Worm (Caenorhabditis elegans) whole organism, young adult: ENCODE measurements around the gene Y69A2AR.32.

Source experiments
- F52B5.7 ChIP-seq: sonication (generic microtip); optimal IDR thresholded peaks from 2 replicates; lab custom pipeline; 2016; ENCODE audit warnings: mild to moderate bottlenecking, missing genetic modification characterization, missing compliant biosample characterization
- ama-1 ChIP-seq, 3 experiments: fragments of 150-350 bp in 1 of 3; sonication (generic microtip) in 2 of 3; optimal IDR thresholded peaks; 2 replicates each; lab custom pipeline; 2014 to 2018; ENCODE audit warnings: missing biosample characterization in 2 of 3, missing genetic modification characterization in 2 of 3, missing genetic modification reagents in 2 of 3
- ceh-58 ChIP-seq: fragments of 200-800 bp; sonication (Bioruptor generic); IDR thresholded peaks from 2 replicates; pipeline ENCODE4 v1.3.6; 2022; ENCODE audit warnings: missing genetic modification characterization, missing compliant biosample characterization
- madf-10 ChIP-seq: sonication (generic microtip); optimal IDR thresholded peaks from 2 replicates; lab custom pipeline; 2016; ENCODE audit warnings: mild to moderate bottlenecking, missing genetic modification characterization, missing compliant biosample characterization
- nfya-1 ChIP-seq: sonication (generic microtip); optimal IDR thresholded peaks from 2 replicates; lab custom pipeline; 2017; ENCODE audit warnings: antibody characterized with exemption, missing compliant biosample characterization, missing genetic modification characterization, borderline replicate concordance; ENCODE audit not compliant: insufficient read depth
- nhr-120 ChIP-seq: fragments of 200-800 bp; sonication (Bioruptor generic); IDR thresholded peaks from 2 replicates; pipeline ENCODE4 v1.3.6; 2022; ENCODE audit warnings: missing genetic modification characterization, missing compliant biosample characterization
- snpc-4 ChIP-seq, 5 experiments: fragments of 150-350 bp in 1 of 5; sonication (generic microtip) in 4 of 5; optimal IDR thresholded peaks; 2 replicates each; lab custom pipeline; 2014 to 2018; ENCODE audit warnings: missing genetic modification characterization in 5 of 5, missing biosample characterization in 3 of 5, antibody characterized with exemption in 2 of 5, mild to moderate bottlenecking in 2 of 5, missing compliant biosample characterization in 2 of 5, missing genotype in 2 of 5, moderate library complexity in 2 of 5, missing genetic modification reagents in 1 of 5
- tbx-9 ChIP-seq: sonication (generic microtip); optimal IDR thresholded peaks from 2 replicates; lab custom pipeline; 2016; ENCODE audit warnings: borderline replicate concordance, missing genetic modification characterization, inconsistent platforms, missing compliant biosample characterization
- unc-62 ChIP-seq: fragments of 150-350 bp; optimal IDR thresholded peaks from 2 replicates; lab custom pipeline; 2014; ENCODE audit warnings: missing biosample characterization, missing genetic modification reagents, missing genetic modification characterization
- xnd-1 ChIP-seq: sonication (generic microtip); optimal IDR thresholded peaks from 2 replicates; lab custom pipeline; 2016; ENCODE audit warnings: missing genotype, missing genetic modification reagents, missing genetic modification characterization, missing compliant biosample characterization

- TF ChIP-seq snpc-4 (GFP tag; optimal IDR thresholded peaks at IDR 0.05; lab: Kevin White, UChicago) (no peak), snpc-4 (tag; optimal IDR thresholded peaks at IDR 0.05; lab: Kevin White, UChicago) (no peak), nhr-120 (GFP tag; lab: Robert Waterston, UW) (peak; percentile 78; the same call in 1 of the 2 replicates), xnd-1 (no peak), nfya-1 (tag; lab: Kevin White, UChicago) (no peak), F52B5.7 (tag; lab: Kevin White, UChicago) (no peak), ceh-58 (GFP tag; lab: Robert Waterston, UW) (no peak), madf-10 (tag; lab: Kevin White, UChicago) (no peak), ama-1 (optimal IDR thresholded peaks at IDR 0.05; lab: Kevin White, UChicago) (no peak), ama-1 (GFP tag; optimal IDR thresholded peaks at IDR 0.05; lab: Kevin White, UChicago) (no peak), unc-62 (GFP tag; lab: Kevin White, UChicago) (no peak), tbx-9 (no peak)
Observed at ce11 chrIV:2602862-2603189, 7.4 kb upstream of the Y69A2AR.32 start.
